Worm (Caenorhabditis elegans): ENCODE data around the gene srx-32.

Gene srx-32

DNA sequence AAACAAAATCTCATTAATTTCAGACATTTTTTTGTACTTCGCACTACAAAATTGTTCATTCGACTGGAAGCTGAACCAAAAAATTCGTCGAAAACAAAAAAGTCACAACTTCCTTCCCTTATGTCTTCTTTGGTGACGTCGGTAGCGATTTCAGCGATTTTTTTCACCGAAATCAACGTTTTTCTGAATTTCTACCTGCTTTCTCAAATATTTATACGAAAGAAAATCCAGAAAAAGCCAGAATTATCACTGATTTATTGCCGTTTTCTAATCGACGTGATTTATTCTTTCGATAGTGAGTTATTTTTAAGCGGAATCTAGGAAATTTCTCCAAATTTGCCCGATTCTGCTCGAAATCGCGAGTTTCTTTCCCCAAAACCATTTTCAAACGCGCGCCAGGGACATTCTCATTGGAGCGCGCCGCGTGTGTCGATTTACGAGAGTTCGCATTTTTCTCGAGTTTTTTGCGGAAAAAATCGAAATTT lies 45.6 kb downstream of the srx-32 start, which contains the start of gene srbc-58 (continued):
- no peak for TF ChIP-seq F26F4.8 (GFP tag; conservative IDR thresholded peaks at IDR 0.05)
- peak; percentile 68 for TF ChIP-seq aha-1 (tag)
- no peak for TF ChIP-seq lir-3 (tag; optimal IDR thresholded peaks at IDR 0.05)
- TF ChIP-seq ceh-82 (tag; optimal IDR thresholded peaks at IDR 0.05): no peak
- TF ChIP-seq F10B5.3 (tag; optimal IDR thresholded peaks at IDR 0.05): no peak
- TF ChIP-seq sdz-12 (GFP tag; optimal IDR thresholded peaks at IDR 0.05): no peak
- TF ChIP-seq mdl-1 (tag; optimal IDR thresholded peaks at IDR 0.05): no peak
- no peak for TF ChIP-seq ZK337.2 (GFP tag; IDR thresholded peaks at IDR 0.05)
- no peak for TF ChIP-seq lin-39 (tag; optimal IDR thresholded peaks at IDR 0.05)

DNA sequence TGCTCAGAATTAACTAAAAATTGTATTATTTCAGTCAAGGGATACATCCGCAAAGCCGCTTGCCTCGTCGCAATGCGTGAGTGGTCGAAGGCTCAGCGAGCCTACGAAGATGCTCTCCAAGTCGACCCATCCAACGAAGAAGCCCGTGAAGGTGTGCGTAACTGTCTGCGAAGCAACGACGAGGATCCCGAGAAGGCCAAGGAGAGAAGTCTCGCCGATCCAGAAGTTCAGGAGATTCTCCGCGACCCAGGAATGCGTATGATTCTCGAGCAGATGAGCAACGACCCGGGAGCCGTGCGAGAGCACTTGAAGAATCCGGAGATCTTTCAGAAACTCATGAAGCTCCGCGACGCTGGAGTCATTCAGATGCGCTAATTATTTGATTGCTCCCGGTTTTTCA lies 46.2 kb downstream of the srx-32 start:
- TF ChIP-seq madf-5 (GFP tag; IDR thresholded peaks at IDR 0.05) (0 out of 4 replicates have a peak, but pooled peaks of 1 of the 2 experiments have one; percentile 30), set-16 (GFP tag; IDR thresholded peaks at IDR 0.05) (peak; percentile 72), ceh-28 (tag; optimal IDR thresholded peaks at IDR 0.05) (no peak)

DNA sequence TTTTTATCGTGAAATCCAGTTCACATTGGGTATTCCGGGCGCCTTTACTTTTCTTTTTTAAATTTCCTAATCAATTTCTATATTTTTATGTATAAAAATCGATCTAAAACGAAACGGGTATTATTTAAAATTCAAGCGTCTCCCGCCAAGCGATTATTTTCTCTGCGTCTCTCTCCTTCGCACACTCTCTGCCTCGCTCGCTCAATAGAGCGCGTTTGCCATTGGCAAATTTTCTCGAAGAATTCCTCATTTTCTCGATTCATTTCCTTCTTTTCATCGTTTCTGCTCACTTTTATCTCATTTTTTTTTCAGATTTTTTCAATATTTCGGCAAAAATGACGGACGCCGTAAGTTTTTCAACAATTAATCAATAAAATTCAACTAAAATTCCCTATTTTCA lies 47.3 kb downstream of the srx-32 start, which contains the start of gene sti-1:
sti-1 (plus strand) TSS at position 263 of the 400 bp plus-strand sequence.
- TF ChIP-seq dve-1 (tag; optimal IDR thresholded peaks at IDR 0.05; ENCODE audit: insufficient read depth) (peak; percentile 81), arid-1 (GFP tag; conservative IDR thresholded peaks at IDR 0.05) (no peak), php-3 (GFP tag; IDR thresholded peaks at IDR 0.05) (no peak), lin-38 (GFP tag; IDR thresholded peaks at IDR 0.05) (peak; percentile 98), ztf-7 (tag; optimal IDR thresholded peaks at IDR 0.05) (peak; percentile 79), madf-5 (GFP tag; IDR thresholded peaks at IDR 0.05) (no peak), T20F7.1 (GFP tag; optimal IDR thresholded peaks at IDR 0.05) (no peak), nhr-25 (tag; optimal IDR thresholded peaks at IDR 0.05; ENCODE audit: borderline replicate concordance, insufficient read depth) (peak; percentile 69), ceh-62 (tag; optimal IDR thresholded peaks at IDR 0.05) (no peak), nhr-6 (tag; optimal IDR thresholded peaks at IDR 0.05) (peak; percentile 67), dmd-6 (GFP tag; IDR thresholded peaks at IDR 0.05) (peak; percentile 30; the same call in 1 of the 2 replicates), T26A8.4 (GFP tag; IDR thresholded peaks at IDR 0.05) (peak; percentile 55; the same call in 1 of the 2 replicates), vab-7 (GFP tag; IDR thresholded peaks at IDR 0.05) (no peak), unc-130 (GFP tag; optimal IDR thresholded peaks at IDR 0.05) (no peak), F44E2.7 (GFP tag; IDR thresholded peaks at IDR 0.05) (no peak), cey-2 (tag; optimal IDR thresholded peaks at IDR 0.05; ENCODE audit: borderline replicate concordance, insufficient read depth) (no peak), ZK337.2 (GFP tag; IDR thresholded peaks at IDR 0.05) (no peak), zag-1 (tag; optimal IDR thresholded peaks at IDR 0.05) (no peak), egl-27 (tag; optimal IDR thresholded peaks at IDR 0.05) (no peak), ceh-32 (tag; optimal IDR thresholded peaks at IDR 0.05; ENCODE audit: poor library complexity) (no peak), mxl-3 (GFP tag; optimal IDR thresholded peaks at IDR 0.05) (no peak), daf-12 (tag; optimal IDR thresholded peaks at IDR 0.05) (no peak), fkh-10 (GFP tag; optimal IDR thresholded peaks at IDR 0.05) (peak; percentile 35), gei-8 (GFP tag; optimal IDR thresholded peaks at IDR 0.05) (no peak), mdl-1 (tag; optimal IDR thresholded peaks at IDR 0.05) (peak in 1 of 2 experiments; percentile 54), duxl-1 (tag; optimal IDR thresholded peaks at IDR 0.05; ENCODE audit: poor library complexity) (peak; percentile 81), F10B5.3 (tag; optimal IDR thresholded peaks at IDR 0.05) (no peak), dpl-1 (GFP tag; optimal IDR thresholded peaks at IDR 0.05) (peak; percentile 96), mes-2 (tag; optimal IDR thresholded peaks at IDR 0.05; ENCODE audit: poor library complexity, severe bottlenecking) (peak; percentile 89), lim-7 (GFP tag; IDR thresholded peaks at IDR 0.05) (no peak), pqm-1 (tag; optimal IDR thresholded peaks at IDR 0.05) (no peak), dmd-8 (GFP tag; IDR thresholded peaks at IDR 0.05) (no peak), unc-39 (tag; optimal IDR thresholded peaks at IDR 0.05) (no peak), daf-19 (GFP tag; conservative IDR thresholded peaks at IDR 0.05) (no peak), zip-2 (tag; optimal IDR thresholded peaks at IDR 0.05) (no peak), nhr-11 (tag; optimal IDR thresholded peaks at IDR 0.05) (peak; percentile 66), jun-1 (tag; optimal IDR thresholded peaks at IDR 0.05) (peak; percentile 32), unc-62 (GFP tag; optimal IDR thresholded peaks at IDR 0.05 in 1 of 2) (no peak), unc-62 (tag; optimal IDR thresholded peaks at IDR 0.05) (no peak), ama-1 (optimal IDR thresholded peaks at IDR 0.05) (no peak), lin-39 (tag; optimal IDR thresholded peaks at IDR 0.05) (no peak)
